Fruit fly (Drosophila melanogaster) whole organism, pupa: ENCODE results near the gene Noc1.

Experiments
- CG10348 ChIP-seq: fragments of 200-800 bp; sonication (Bioruptor generic); IDR thresholded peaks from 2 replicates; pipeline ENCODE4 v1.3.6; 2022; ENCODE audit warnings: missing biosample characterization, missing genetic modification characterization
- CG12605 ChIP-seq: fragments of 200-800 bp; sonication (Bioruptor generic); IDR thresholded peaks from 2 replicates; pipeline ENCODE4 v1.3.6; 2022; ENCODE audit warnings: missing biosample characterization, missing genetic modification characterization
- CG13204 ChIP-seq: fragments of 200-800 bp; sonication (Bioruptor generic); optimal IDR thresholded peaks from 2 replicates; lab custom pipeline; 2018; ENCODE audit warnings: missing biosample characterization, mild to moderate bottlenecking, missing genetic modification characterization, moderate library complexity
- CG14655 ChIP-seq: fragments of 200-800 bp; sonication (Bioruptor generic); optimal IDR thresholded peaks from 3 replicates; lab custom pipeline; 2017; ENCODE audit warnings: mild to moderate bottlenecking, missing biosample characterization, missing genetic modification reagents, missing genetic modification characterization
- CG32121 ChIP-seq: fragments of 200-800 bp; sonication (Bioruptor generic); IDR thresholded peaks from 2 replicates; pipeline ENCODE4 v1.3.6; 2022; ENCODE audit warnings: missing biosample characterization, missing genetic modification characterization
- CG34367 ChIP-seq: fragments of 200-800 bp; sonication (Bioruptor generic); optimal IDR thresholded peaks from 2 replicates; lab custom pipeline; 2018; ENCODE audit warnings: missing biosample characterization, mild to moderate bottlenecking, missing genetic modification characterization
- CG4496 ChIP-seq: fragments of 200-800 bp; sonication (Bioruptor generic); IDR thresholded peaks from 3 replicates; pipeline ENCODE4 v1.3.6; 2022; ENCODE audit warnings: missing biosample characterization, missing genetic modification characterization
- CG8159 ChIP-seq: fragments of 200-800 bp; sonication (Bioruptor generic); optimal IDR thresholded peaks from 3 replicates; lab custom pipeline; 2018; ENCODE audit warnings: missing biosample characterization, mild to moderate bottlenecking, missing genetic modification characterization, moderate library complexity
- CG8301 ChIP-seq: fragments of 200-800 bp; sonication (Bioruptor generic); optimal IDR thresholded peaks from 2 replicates; lab custom pipeline; 2018; ENCODE audit warnings: missing biosample characterization, mild to moderate bottlenecking, missing genetic modification characterization
- CG9948 ChIP-seq: fragments of 200-800 bp; sonication (Bioruptor generic); optimal IDR thresholded peaks from 2 replicates; lab custom pipeline; 2018; ENCODE audit warnings: missing biosample characterization, mild to moderate bottlenecking, missing genetic modification characterization, moderate library complexity
- EcR ChIP-seq: fragments of 200-800 bp; sonication (Bioruptor generic); optimal IDR thresholded peaks from 3 replicates; lab custom pipeline; 2019; ENCODE audit warnings: missing biosample characterization, missing genetic modification characterization, mild to moderate bottlenecking, moderate library complexity, missing genetic modification reagents
- Pif1A ChIP-seq: fragments of 200-800 bp; sonication (Bioruptor generic); optimal IDR thresholded peaks from 3 replicates; lab custom pipeline; 2016; ENCODE audit warnings: missing biosample characterization, missing genetic modification characterization
- Snoo ChIP-seq: fragments of 200-800 bp; sonication (Bioruptor generic); optimal IDR thresholded peaks from 3 replicates; lab custom pipeline; 2017; ENCODE audit warnings: missing biosample characterization, mild to moderate bottlenecking, missing genetic modification characterization, inconsistent platforms

dm6 chr3L:11027279-11027678 is 47.3 kb upstream of the Noc1 start, which contains the start of gene CG32081:
- TF ChIP-seq CG14655 (GFP tag; lab: Kevin White, UChicago), result no peak
- TF ChIP-seq CG8159 (tag; lab: Kevin White, UChicago), result no peak
- TF ChIP-seq CG12605 (GFP tag; lab: Robert Waterston, UW), result no peak
- no peak for TF ChIP-seq CG10348
- TF ChIP-seq CG32121 (GFP tag; lab: Robert Waterston, UW), result no peak
- TF ChIP-seq CG34367 (tag; lab: Kevin White, UChicago), result no peak
- TF ChIP-seq Snoo (tag; lab: Kevin White, UChicago), result no peak
- TF ChIP-seq CG13204 (GFP tag; lab: Kevin White, UChicago), result no peak
- no peak for TF ChIP-seq Pif1A
- TF ChIP-seq CG8301 (tag; lab: Kevin White, UChicago), result no peak
- TF ChIP-seq EcR, result no peak
- TF ChIP-seq CG4496 (GFP tag; lab: Robert Waterston, UW), result no peak
- no peak for TF ChIP-seq CG9948 (tag; lab: Kevin White, UChicago)
